Worm (Caenorhabditis elegans): ENCODE results near the gene nhr-188.

Gene nhr-188

ce11 chrV:3862851-3863250, 5.2 kb upstream of the nhr-188 start, which contains the start of gene nhr-187:
Gene nhr-187 (minus strand): TSS chrV:3862951.
- TF ChIP-seq fkh-8 (tag; optimal IDR thresholded peaks at IDR 0.05) (no peak), pag-3 (tag; optimal IDR thresholded peaks at IDR 0.05; ENCODE audit: borderline replicate concordance, insufficient read depth) (no peak), nhr-11 (tag; optimal IDR thresholded peaks at IDR 0.05) (no peak), unc-30 (tag; optimal IDR thresholded peaks at IDR 0.05) (no peak), elt-2 (tag; optimal IDR thresholded peaks at IDR 0.05) (no peak), lin-39 (tag; optimal IDR thresholded peaks at IDR 0.05) (no peak), nhr-237 (tag; optimal IDR thresholded peaks at IDR 0.05) (no peak), egl-13 (tag; optimal IDR thresholded peaks at IDR 0.05) (no peak), hlh-17 (GFP tag; optimal IDR thresholded peaks at IDR 0.05; ENCODE audit: borderline replicate concordance) (no peak), nhr-47 (tag; optimal IDR thresholded peaks at IDR 0.05) (no peak), lin-14 (GFP tag; optimal IDR thresholded peaks at IDR 0.05) (no peak), ama-1 (optimal IDR thresholded peaks at IDR 0.05) (no peak), aha-1 (tag; optimal IDR thresholded peaks at IDR 0.05) (no peak), efl-1 (optimal IDR thresholded peaks at IDR 0.05) (no peak), efl-1 (GFP tag; optimal IDR thresholded peaks at IDR 0.05 in 1 of 2) (no peak), unc-130 (tag; optimal IDR thresholded peaks at IDR 0.05) (no peak), sox-4 (tag; optimal IDR thresholded peaks at IDR 0.05) (no peak)

- TF ChIP-seq dsc-1 (tag; optimal IDR thresholded peaks at IDR 0.05): peak; percentile 62
- TF ChIP-seq nhr-71 (tag; optimal IDR thresholded peaks at IDR 0.05): peak; percentile 32
- TF ChIP-seq fkh-8 (tag; optimal IDR thresholded peaks at IDR 0.05): peak; percentile 69
- TF ChIP-seq pqm-1 (tag; optimal IDR thresholded peaks at IDR 0.05): no peak
- TF ChIP-seq snpc-4 (tag; optimal IDR thresholded peaks at IDR 0.05): no peak
- TF ChIP-seq hlh-4 (tag; optimal IDR thresholded peaks at IDR 0.05): peak; percentile 18
- no peak for TF ChIP-seq zip-4 (GFP tag; optimal IDR thresholded peaks at IDR 0.05)
- peak; percentile 12 for TF ChIP-seq nhr-47 (tag; optimal IDR thresholded peaks at IDR 0.05)
- TF ChIP-seq pag-3 (tag; optimal IDR thresholded peaks at IDR 0.05; ENCODE audit: borderline replicate concordance, insufficient read depth): no peak
Observed at ce11 chrV:3860123-3860522, 2.5 kb upstream of the nhr-188 start, which contains the start of gene nhr-189. Gene nhr-189 (minus strand): TSS chrV:3860243.

ce11 chrV:3855916-3856315, 1.7 kb downstream of the nhr-188 start:
- peak; percentile 17 for TF ChIP-seq pax-3 (tag; optimal IDR thresholded peaks at IDR 0.05)
- no peak for TF ChIP-seq sptf-1 (tag; optimal IDR thresholded peaks at IDR 0.05)
- peak; percentile 41 for TF ChIP-seq egl-13 (tag; optimal IDR thresholded peaks at IDR 0.05)
- TF ChIP-seq nhr-19 (GFP tag; conservative IDR thresholded peaks at IDR 0.05): peak; percentile 18; the same call in 1 of the 2 replicates
- TF ChIP-seq fkh-10 (GFP tag; optimal IDR thresholded peaks at IDR 0.05): no peak
- peak; percentile 29 for TF ChIP-seq fos-1 (tag; optimal IDR thresholded peaks at IDR 0.05)
- peak; percentile 21 for TF ChIP-seq swsn-7 (tag; optimal IDR thresholded peaks at IDR 0.05)
- peak; percentile 51 for TF ChIP-seq ceh-8 (GFP tag; optimal IDR thresholded peaks at IDR 0.05)
- peak; percentile 48 for TF ChIP-seq nhr-20 (tag; optimal IDR thresholded peaks at IDR 0.05)
- TF ChIP-seq pqm-1 (tag; optimal IDR thresholded peaks at IDR 0.05): no peak
- TF ChIP-seq C34B4.2 (tag; optimal IDR thresholded peaks at IDR 0.05): no peak
- TF ChIP-seq snu-23 (GFP tag; optimal IDR thresholded peaks at IDR 0.05): no peak
- peak; percentile 39 for TF ChIP-seq nhr-11 (tag; optimal IDR thresholded peaks at IDR 0.05)
- peak; percentile 78 for TF ChIP-seq nhr-71 (tag; optimal IDR thresholded peaks at IDR 0.05)
- peak; percentile 76 for TF ChIP-seq nhr-47 (tag; optimal IDR thresholded peaks at IDR 0.05)
- peak; percentile 31 for TF ChIP-seq lin-14 (GFP tag; optimal IDR thresholded peaks at IDR 0.05)
- no peak for TF ChIP-seq ceh-82 (tag; optimal IDR thresholded peaks at IDR 0.05)
- TF ChIP-seq nhr-85 (tag): no peak
- TF ChIP-seq C04F5.9 (tag; optimal IDR thresholded peaks at IDR 0.05): no peak
- no peak for TF ChIP-seq lin-35 (GFP tag; optimal IDR thresholded peaks at IDR 0.05)
- peak; percentile 93 for TF ChIP-seq dsc-1 (tag; optimal IDR thresholded peaks at IDR 0.05)
- TF ChIP-seq hlh-4 (tag; optimal IDR thresholded peaks at IDR 0.05): no peak
- peak; percentile 45 for TF ChIP-seq sox-4 (tag; optimal IDR thresholded peaks at IDR 0.05)
- TF ChIP-seq fkh-8 (tag; optimal IDR thresholded peaks at IDR 0.05): peak; percentile 97
- TF ChIP-seq zip-4 (GFP tag; optimal IDR thresholded peaks at IDR 0.05): no peak
- peak in 1 of 2 experiments; percentile 37 for TF ChIP-seq lsy-2 (tag; optimal IDR thresholded peaks at IDR 0.05)

Data from whole organism, L1 larva.